Worm (Caenorhabditis elegans) whole organism, L1 larva: ENCODE measurements around the gene rpm-1.
A peak's percentile ranks its signal among the peaks of the same experiment; 100 is the strongest.
"Not testable (repeated sequence)": the region's sequence is repeated elsewhere in the genome, so short reads cannot be mapped to it uniquely, and the experiment has no call there.

Experiments
- C34B4.2 ChIP-seq: sonication (generic microtip); optimal IDR thresholded peaks from 2 replicates; lab custom pipeline; 2017; ENCODE audit warnings: mild to moderate bottlenecking, missing genetic modification characterization, missing compliant biosample characterization
- alr-1 ChIP-seq: fragments of 200-800 bp; sonication (Bioruptor generic); optimal IDR thresholded peaks from 2 replicates; lab custom pipeline; 2018; ENCODE audit warnings: borderline replicate concordance, mild to moderate bottlenecking, missing genetic modification characterization, missing compliant biosample characterization
- aly-2 ChIP-seq: fragments of 150-350 bp; optimal IDR thresholded peaks from 2 replicates; lab custom pipeline; 2014; ENCODE audit warnings: missing biosample characterization, missing genetic modification characterization
- blmp-1 ChIP-seq: fragments of 150-350 bp; optimal IDR thresholded peaks from 2 replicates; lab custom pipeline; 2014; ENCODE audit warnings: missing biosample characterization, missing genetic modification characterization
- ceh-63 ChIP-seq: fragments of 200-800 bp; sonication (Bioruptor generic); optimal IDR thresholded peaks from 2 replicates; lab custom pipeline; 2018; ENCODE audit warnings: mild to moderate bottlenecking, missing genetic modification characterization, missing compliant biosample characterization
- ceh-90 ChIP-seq: sonication (generic microtip); optimal IDR thresholded peaks from 2 replicates; lab custom pipeline; 2016; ENCODE audit warnings: missing genetic modification characterization, missing compliant biosample characterization
- ces-1 ChIP-seq: fragments of 150-350 bp; optimal IDR thresholded peaks from 2 replicates; lab custom pipeline; 2014; ENCODE audit warnings: missing biosample characterization, missing genetic modification reagents, missing genetic modification characterization
- dsc-1 ChIP-seq: sonication (generic microtip); optimal IDR thresholded peaks from 2 replicates; lab custom pipeline; 2016; ENCODE audit warnings: mild to moderate bottlenecking, missing genetic modification characterization, missing compliant biosample characterization
- efl-3 ChIP-seq: fragments of 200-800 bp; sonication (Bioruptor generic); optimal IDR thresholded peaks from 2 replicates; lab custom pipeline; 2018; ENCODE audit warnings: mild to moderate bottlenecking, missing genetic modification characterization, missing compliant biosample characterization
- egl-13 ChIP-seq: sonication (generic microtip); optimal IDR thresholded peaks from 2 replicates; lab custom pipeline; 2016; ENCODE audit warnings: missing genotype, missing genetic modification reagents, missing genetic modification characterization, missing compliant biosample characterization
- fkh-10 ChIP-seq: sonication (generic microtip); optimal IDR thresholded peaks from 2 replicates; lab custom pipeline; 2017; ENCODE audit warnings: missing biosample characterization, missing genetic modification reagents, missing genetic modification characterization
- fkh-8 ChIP-seq: sonication (generic microtip); optimal IDR thresholded peaks from 2 replicates; lab custom pipeline; 2016; ENCODE audit warnings: mild to moderate bottlenecking, missing genetic modification characterization, missing compliant biosample characterization
- grh-1 ChIP-seq: fragments of 200-800 bp; sonication (Bioruptor generic); IDR thresholded peaks from 2 replicates; pipeline ENCODE4 v1.3.6; 2022; ENCODE audit warnings: missing genetic modification reagents, missing genetic modification characterization, missing compliant biosample characterization
- hpl-2 ChIP-seq: fragments of 150-350 bp; optimal IDR thresholded peaks from 2 replicates; lab custom pipeline; 2014; ENCODE audit warnings: missing biosample characterization, missing genetic modification reagents, missing genetic modification characterization
- irx-1 ChIP-seq: sonication (generic microtip); optimal IDR thresholded peaks from 2 replicates; lab custom pipeline; 2016; ENCODE audit warnings: missing genetic modification characterization, missing compliant biosample characterization
- isw-1 ChIP-seq: fragments of 200-800 bp; sonication (Bioruptor generic); IDR thresholded peaks from 2 replicates; pipeline ENCODE4 v1.3.6; 2022; ENCODE audit warnings: missing genetic modification characterization, missing compliant biosample characterization
- lin-14 ChIP-seq: fragments of 200-800 bp; sonication (Bioruptor generic); optimal IDR thresholded peaks from 2 replicates; lab custom pipeline; 2018; ENCODE audit warnings: mild to moderate bottlenecking, missing genetic modification characterization, moderate library complexity, missing compliant biosample characterization
- lin-15B ChIP-seq: fragments of 150-350 bp; sonication (generic microtip); optimal IDR thresholded peaks from 3 replicates; lab custom pipeline; 2014; ENCODE audit warnings: missing biosample characterization, missing genetic modification characterization
- lin-39 ChIP-seq: fragments of 150-350 bp; optimal IDR thresholded peaks from 2 replicates; lab custom pipeline; 2014; ENCODE audit warnings: missing biosample characterization, missing genetic modification reagents, missing genetic modification characterization
- lsy-2 ChIP-seq, 2 experiments: fragments of 150-350 bp; optimal IDR thresholded peaks; 2 replicates each; lab custom pipeline; 2014; ENCODE audit warnings: missing biosample characterization in 2 of 2, missing genetic modification characterization in 2 of 2
- mab-9 ChIP-seq: fragments of 200-800 bp; sonication (Bioruptor generic); IDR thresholded peaks from 2 replicates; pipeline ENCODE4 v1.3.6; 2022; ENCODE audit warnings: missing genetic modification reagents, missing genetic modification characterization, missing compliant biosample characterization
- mef-2 ChIP-seq: fragments of 150-350 bp; optimal IDR thresholded peaks from 2 replicates; lab custom pipeline; 2014; ENCODE audit warnings: missing biosample characterization, missing genetic modification characterization
- mep-1 ChIP-seq: fragments of 150-350 bp; optimal IDR thresholded peaks from 2 replicates; lab custom pipeline; 2014; ENCODE audit warnings: missing biosample characterization, missing genetic modification characterization
- nhr-11 ChIP-seq: fragments of 150-350 bp; optimal IDR thresholded peaks from 2 replicates; lab custom pipeline; 2014; ENCODE audit warnings: missing biosample characterization, missing genetic modification characterization
- nhr-12 ChIP-seq: sonication (generic microtip); optimal IDR thresholded peaks from 2 replicates; lab custom pipeline; 2017; ENCODE audit warnings: missing biosample characterization, missing genetic modification characterization
- nhr-19 ChIP-seq: fragments of 200-800 bp; sonication (Bioruptor generic); conservative IDR thresholded peaks from 2 replicates; pipeline ENCODE4 v1.3.6; 2022; ENCODE audit warnings: missing genetic modification characterization, missing compliant biosample characterization
- nhr-20 ChIP-seq: sonication (generic microtip); optimal IDR thresholded peaks from 2 replicates; lab custom pipeline; 2016; ENCODE audit warnings: mild to moderate bottlenecking, missing genetic modification characterization, missing compliant biosample characterization
- nhr-28 ChIP-seq: fragments of 150-350 bp; optimal IDR thresholded peaks from 2 replicates; lab custom pipeline; 2014; ENCODE audit warnings: missing biosample characterization, missing genetic modification characterization
- nhr-71 ChIP-seq: sonication (generic microtip); optimal IDR thresholded peaks from 2 replicates; lab custom pipeline; 2016; ENCODE audit warnings: mild to moderate bottlenecking, missing genetic modification characterization, moderate library complexity, missing compliant biosample characterization
- nhr-76 ChIP-seq: sonication (generic microtip); optimal IDR thresholded peaks from 2 replicates; lab custom pipeline; 2017; ENCODE audit warnings: missing biosample characterization, missing genetic modification characterization
- nhr-77 ChIP-seq: fragments of 150-350 bp; optimal IDR thresholded peaks from 2 replicates; lab custom pipeline; 2014; ENCODE audit warnings: missing biosample characterization, missing genetic modification characterization
- nhr-84 ChIP-seq: sonication (generic microtip); optimal IDR thresholded peaks from 2 replicates; lab custom pipeline; 2017; ENCODE audit warnings: missing biosample characterization, missing genetic modification characterization
- nhr-90 ChIP-seq: sonication (generic microtip); optimal IDR thresholded peaks from 2 replicates; lab custom pipeline; 2016; ENCODE audit warnings: mild to moderate bottlenecking, missing genetic modification characterization, missing compliant biosample characterization; ENCODE audit not compliant: poor library complexity
- pag-3 ChIP-seq: sonication (generic microtip); optimal IDR thresholded peaks from 2 replicates; lab custom pipeline; 2017; ENCODE audit warnings: missing genetic modification characterization, mild to moderate bottlenecking, missing compliant biosample characterization, antibody characterized with exemption, borderline replicate concordance; ENCODE audit not compliant: insufficient read depth
- rnt-1 ChIP-seq: sonication (generic microtip); optimal IDR thresholded peaks from 2 replicates; lab custom pipeline; 2016; ENCODE audit warnings: mild to moderate bottlenecking, missing genetic modification characterization, moderate library complexity, missing compliant biosample characterization
- skn-1 ChIP-seq: fragments of 150-350 bp; optimal IDR thresholded peaks from 2 replicates; lab custom pipeline; 2014; ENCODE audit warnings: missing biosample characterization, missing genetic modification characterization
- snpc-4 ChIP-seq: fragments of 150-350 bp; optimal IDR thresholded peaks from 2 replicates; lab custom pipeline; 2014; ENCODE audit warnings: missing biosample characterization, missing genetic modification characterization
- snu-23 ChIP-seq: sonication (generic microtip); optimal IDR thresholded peaks from 2 replicates; lab custom pipeline; 2016; ENCODE audit warnings: missing genetic modification characterization, missing compliant biosample characterization
- sox-4 ChIP-seq: sonication (generic microtip); optimal IDR thresholded peaks from 2 replicates; lab custom pipeline; 2016; ENCODE audit warnings: missing genetic modification characterization, missing compliant biosample characterization
- tbx-2 ChIP-seq: sonication (generic microtip); optimal IDR thresholded peaks from 2 replicates; lab custom pipeline; 2016; ENCODE audit warnings: missing genetic modification characterization, missing compliant biosample characterization
- unc-30 ChIP-seq: sonication (generic microtip); optimal IDR thresholded peaks from 2 replicates; lab custom pipeline; 2017; ENCODE audit warnings: missing biosample characterization, missing genetic modification characterization
- unc-62 ChIP-seq: fragments of 150-350 bp; optimal IDR thresholded peaks from 2 replicates; lab custom pipeline; 2014; ENCODE audit warnings: missing biosample characterization, missing genetic modification reagents, missing genetic modification characterization
- unc-86 ChIP-seq: sonication (generic microtip); optimal IDR thresholded peaks from 2 replicates; lab custom pipeline; 2016; ENCODE audit warnings: missing genetic modification characterization, missing compliant biosample characterization
- ztf-11 ChIP-seq, 2 experiments: sonication (generic microtip); optimal IDR thresholded peaks; 2 replicates each; lab custom pipeline; 2016 to 2017; ENCODE audit warnings: missing genetic modification characterization in 2 of 2, missing biosample characterization in 1 of 2, missing compliant biosample characterization in 1 of 2

The rpm-1 gene

DNA sequence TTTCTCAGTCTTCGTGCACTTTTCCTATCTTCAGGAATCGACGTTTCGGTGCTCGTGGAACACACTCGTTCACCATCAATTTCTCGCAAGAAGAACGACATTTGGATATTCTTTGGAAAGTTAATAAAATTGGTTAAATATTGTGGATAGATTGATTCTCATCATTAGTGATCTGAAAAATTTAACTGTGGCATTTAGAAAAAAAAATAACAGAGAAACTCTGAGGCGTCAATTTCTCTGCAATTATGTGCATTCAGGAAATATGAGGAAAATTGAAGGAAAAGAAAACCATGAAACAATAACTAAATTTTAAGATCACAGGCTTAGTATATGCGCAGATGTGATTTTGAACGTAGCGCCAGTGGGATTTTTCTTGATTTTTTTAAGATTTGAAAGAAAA, at the start of gene rpm-1:
TSS of gene rpm-1 (minus strand) at position 101 of the 400 bp plus-strand sequence.
- TF ChIP-seq nhr-90 (tag; lab: Kevin White, UChicago); aly-2 (tag; lab: Kevin White, UChicago); lsy-2 (tag; optimal IDR thresholded peaks at IDR 0.05; lab: Kevin White, UChicago): not testable (repeated sequence)

DNA sequence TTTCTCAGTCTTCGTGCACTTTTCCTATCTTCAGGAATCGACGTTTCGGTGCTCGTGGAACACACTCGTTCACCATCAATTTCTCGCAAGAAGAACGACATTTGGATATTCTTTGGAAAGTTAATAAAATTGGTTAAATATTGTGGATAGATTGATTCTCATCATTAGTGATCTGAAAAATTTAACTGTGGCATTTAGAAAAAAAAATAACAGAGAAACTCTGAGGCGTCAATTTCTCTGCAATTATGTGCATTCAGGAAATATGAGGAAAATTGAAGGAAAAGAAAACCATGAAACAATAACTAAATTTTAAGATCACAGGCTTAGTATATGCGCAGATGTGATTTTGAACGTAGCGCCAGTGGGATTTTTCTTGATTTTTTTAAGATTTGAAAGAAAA, 42.2 kb upstream of the rpm-1 start, which contains the start of gene F07B7.12:
TSS of gene F07B7.12 (minus strand) at position 101 of the 400 bp plus-strand sequence.
- not testable (repeated sequence) for TF ChIP-seq sox-4, nhr-28, fkh-8 (tag; lab: Kevin White, UChicago)

DNA sequence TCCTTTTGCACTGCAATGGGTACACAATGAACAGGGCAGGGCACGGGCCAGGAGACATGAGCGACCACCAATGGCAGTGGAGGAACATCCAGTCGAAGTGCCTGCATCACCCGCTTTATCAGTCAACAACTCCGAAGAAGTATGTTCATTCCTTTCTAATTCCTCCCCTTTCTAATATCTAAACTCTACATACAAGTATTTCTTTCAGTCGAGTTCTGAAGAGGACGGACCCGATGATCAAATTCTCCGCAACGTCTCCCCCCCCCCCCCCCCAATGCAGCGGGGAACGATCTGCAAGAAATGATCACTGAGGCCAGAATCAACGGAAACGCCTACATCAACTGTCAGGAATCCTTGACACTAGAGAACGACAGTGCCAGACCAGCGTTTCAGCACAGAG, 15.6 kb upstream of the rpm-1 start, which contains the start of gene F07B7.7:
TSS of gene F07B7.7 (plus strand) at position 301 of the 400 bp plus-strand sequence.
- not testable (repeated sequence) for TF ChIP-seq nhr-28 (tag; lab: Kevin White, UChicago); lin-14 (GFP tag; lab: Kevin White, UChicago); snu-23 (GFP tag; lab: Kevin White, UChicago)

DNA sequence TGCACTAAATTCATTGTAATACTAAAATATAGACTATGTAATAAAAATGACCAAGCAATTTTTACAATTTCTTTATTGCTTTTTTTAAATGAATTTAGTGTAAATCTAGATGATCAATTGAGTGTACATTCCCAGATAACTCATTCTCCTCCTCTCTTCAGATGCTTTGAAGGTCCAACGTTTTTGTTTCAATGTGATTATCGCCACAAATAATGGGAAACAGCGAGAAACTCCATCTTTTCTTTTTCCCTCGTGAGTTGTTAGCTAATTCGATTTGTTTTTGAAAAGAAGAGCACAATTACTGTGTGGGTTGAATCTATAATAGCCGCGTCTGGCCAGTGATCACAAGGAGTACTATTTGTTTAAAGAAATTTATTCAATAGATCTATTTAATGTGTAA, 14.7 kb downstream of the rpm-1 start:
- TF ChIP-seq lin-39 (tag; lab: Kevin White, UChicago): no peak
- TF ChIP-seq nhr-71 (tag; lab: Kevin White, UChicago): peak; percentile 40
- TF ChIP-seq unc-62 (GFP tag; lab: Kevin White, UChicago): no peak
- TF ChIP-seq grh-1 (GFP tag; lab: Robert Waterston, UW): no peak
- peak; percentile 80 for TF ChIP-seq tbx-2
- peak; percentile 78 for TF ChIP-seq lin-14 (GFP tag; lab: Kevin White, UChicago)
- TF ChIP-seq dsc-1 (tag; lab: Kevin White, UChicago): no peak
- TF ChIP-seq nhr-90 (tag; lab: Kevin White, UChicago): no peak
- peak; percentile 81 for TF ChIP-seq ces-1 (GFP tag; lab: Kevin White, UChicago)
- no peak for TF ChIP-seq ztf-11 (tag; optimal IDR thresholded peaks at IDR 0.05; lab: Kevin White, UChicago)
- TF ChIP-seq lin-15B: no peak
- TF ChIP-seq, all 84 proteins: peak for 4

DNA sequence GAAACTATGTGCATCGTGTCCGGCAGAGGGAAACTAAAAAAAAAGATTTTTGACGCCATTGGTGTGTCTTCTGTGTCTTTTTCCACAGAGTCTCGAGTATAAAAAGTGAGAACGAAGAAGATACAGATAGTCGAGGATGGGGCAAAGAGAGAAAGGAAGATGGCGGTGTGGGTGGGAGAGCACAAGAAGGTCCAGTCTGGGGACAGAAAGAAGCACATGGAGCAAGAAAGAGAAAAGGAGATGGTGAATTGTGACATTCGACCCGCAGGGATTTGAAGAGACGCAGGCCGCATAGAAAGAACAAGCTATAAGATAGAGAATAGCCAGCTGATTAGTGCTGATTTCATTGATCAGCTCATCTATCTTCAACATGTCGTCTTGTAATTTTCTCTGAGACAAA, 17.5 kb downstream of the rpm-1 start:
- TF ChIP-seq unc-30 (no peak), pag-3 (tag; lab: Kevin White, UChicago) (no peak), mef-2 (tag; lab: Kevin White, UChicago) (no peak), nhr-12 (tag; lab: Kevin White, UChicago) (no peak), isw-1 (no peak), lin-14 (GFP tag; lab: Kevin White, UChicago) (peak; percentile 89), nhr-77 (tag; lab: Kevin White, UChicago) (no peak), nhr-11 (peak; percentile 5), mab-9 (no peak), nhr-19 (GFP tag; lab: Robert Waterston, UW) (peak; percentile 47), nhr-84 (tag; lab: Kevin White, UChicago) (no peak), ztf-11 (tag; optimal IDR thresholded peaks at IDR 0.05; lab: Kevin White, UChicago) (no peak), fkh-10 (no peak), ceh-63 (GFP tag; lab: Kevin White, UChicago) (no peak), nhr-20 (tag; lab: Kevin White, UChicago) (peak; percentile 47), mep-1 (tag; lab: Kevin White, UChicago) (no peak), snpc-4 (tag; lab: Kevin White, UChicago) (no peak), ceh-90 (tag; lab: Kevin White, UChicago) (no peak), lin-15B (no peak), alr-1 (no peak), unc-86 (tag; lab: Kevin White, UChicago) (no peak), lin-39 (tag; lab: Kevin White, UChicago) (peak; percentile 25), efl-3 (no peak), hpl-2 (GFP tag; lab: Kevin White, UChicago) (no peak), blmp-1 (tag; lab: Kevin White, UChicago) (no peak), snu-23 (GFP tag; lab: Kevin White, UChicago) (peak; percentile 27), C34B4.2 (no peak), nhr-76 (no peak), rnt-1 (tag; lab: Kevin White, UChicago) (peak; percentile 56), skn-1 (tag; lab: Kevin White, UChicago) (no peak), egl-13 (tag; lab: Kevin White, UChicago) (no peak), irx-1 (tag; lab: Kevin White, UChicago) (no peak)
